Worm (Caenorhabditis elegans) whole organism, L2 larva: ENCODE data around the gene ptp-4A2.

Source experiments
- C34F6.9 ChIP-seq: fragments of 150-350 bp; optimal IDR thresholded peaks from 2 replicates; lab custom pipeline; 2014; ENCODE audit warnings: missing biosample characterization, missing genetic modification characterization
- F13H6.1 ChIP-seq: sonication (generic microtip); optimal IDR thresholded peaks from 2 replicates; lab custom pipeline; 2016; ENCODE audit warnings: missing genetic modification characterization, missing compliant biosample characterization
- Y55F3AM.14 ChIP-seq: fragments of 200-800 bp; sonication (Bioruptor generic); optimal IDR thresholded peaks from 2 replicates; lab custom pipeline; 2018; ENCODE audit warnings: mild to moderate bottlenecking, missing genetic modification characterization, missing compliant biosample characterization
- ZK546.5 ChIP-seq: sonication (generic microtip); optimal IDR thresholded peaks from 2 replicates; lab custom pipeline; 2017; ENCODE audit warnings: missing biosample characterization, missing genetic modification characterization
- alr-1 ChIP-seq: fragments of 150-350 bp; optimal IDR thresholded peaks from 2 replicates; lab custom pipeline; 2014; ENCODE audit warnings: missing biosample characterization, missing genetic modification characterization
- ama-1 ChIP-seq: fragments of 150-350 bp; optimal IDR thresholded peaks from 2 replicates; lab custom pipeline; 2018; ENCODE audit warnings: inconsistent platforms
- blmp-1 ChIP-seq: sonication (generic microtip); optimal IDR thresholded peaks from 2 replicates; lab custom pipeline; 2017; ENCODE audit warnings: missing genetic modification characterization, mild to moderate bottlenecking, missing compliant biosample characterization, antibody characterized with exemption, moderate library complexity; ENCODE audit not compliant: insufficient read depth
- ceh-16 ChIP-seq: fragments of 150-350 bp; optimal IDR thresholded peaks from 2 replicates; lab custom pipeline; 2014; ENCODE audit warnings: missing biosample characterization, missing genetic modification characterization
- ceh-82 ChIP-seq: fragments of 150-350 bp; optimal IDR thresholded peaks from 2 replicates; lab custom pipeline; 2014; ENCODE audit warnings: missing biosample characterization, missing genetic modification characterization
- crh-2 ChIP-seq: sonication (generic microtip); optimal IDR thresholded peaks from 2 replicates; lab custom pipeline; 2017; ENCODE audit warnings: missing biosample characterization, missing genetic modification characterization
- egl-27 ChIP-seq: sonication (generic microtip); optimal IDR thresholded peaks from 3 replicates; lab custom pipeline; 2017; ENCODE audit warnings: missing biosample characterization, missing genetic modification reagents, missing genetic modification characterization
- elt-1 ChIP-seq: fragments of 150-350 bp; optimal IDR thresholded peaks from 2 replicates; lab custom pipeline; 2014; ENCODE audit warnings: missing biosample characterization, missing genetic modification characterization
- fos-1 ChIP-seq: fragments of 150-350 bp; optimal IDR thresholded peaks from 2 replicates; lab custom pipeline; 2014; ENCODE audit warnings: missing biosample characterization, missing genetic modification characterization
- gmeb-1 ChIP-seq: fragments of 150-350 bp; optimal IDR thresholded peaks from 2 replicates; lab custom pipeline; 2014; ENCODE audit warnings: missing biosample characterization, missing genetic modification characterization
- lin-11 ChIP-seq: fragments of 150-350 bp; sonication (generic microtip); optimal IDR thresholded peaks from 2 replicates; lab custom pipeline; 2014; ENCODE audit warnings: missing biosample characterization, missing genetic modification characterization, inconsistent platforms, mixed read lengths
- lin-13 ChIP-seq: fragments of 150-350 bp; optimal IDR thresholded peaks from 2 replicates; lab custom pipeline; 2014; ENCODE audit warnings: missing biosample characterization, missing genetic modification reagents, missing genetic modification characterization
- lin-39 ChIP-seq: fragments of 150-350 bp; optimal IDR thresholded peaks from 2 replicates; lab custom pipeline; 2014; ENCODE audit warnings: missing biosample characterization, missing genetic modification reagents, missing genetic modification characterization
- lsy-2 ChIP-seq, 2 experiments: fragments of 150-350 bp in 1 of 2; sonication (generic microtip) in 1 of 2; optimal IDR thresholded peaks; 2 replicates each; lab custom pipeline; 2014 to 2017; ENCODE audit warnings: missing biosample characterization in 2 of 2, missing genetic modification characterization in 2 of 2
- mab-5 ChIP-seq: fragments of 150-350 bp; optimal IDR thresholded peaks from 2 replicates; lab custom pipeline; 2014; ENCODE audit warnings: missing biosample characterization, missing genetic modification characterization
- mbf-1 ChIP-seq: sonication (generic microtip); optimal IDR thresholded peaks from 2 replicates; lab custom pipeline; 2017; ENCODE audit warnings: missing biosample characterization, missing genetic modification characterization
- mdl-1 ChIP-seq, 2 experiments: fragments of 150-350 bp in 1 of 2; sonication (generic microtip) in 1 of 2; optimal IDR thresholded peaks; 2 replicates each; lab custom pipeline; 2017; ENCODE audit warnings: missing biosample characterization in 2 of 2, missing genetic modification characterization in 2 of 2
- nhr-129 ChIP-seq: fragments of 150-350 bp; optimal IDR thresholded peaks from 2 replicates; lab custom pipeline; 2014; ENCODE audit warnings: missing biosample characterization, missing genetic modification characterization
- nhr-21 ChIP-seq: fragments of 150-350 bp; optimal IDR thresholded peaks from 2 replicates; lab custom pipeline; 2014; ENCODE audit warnings: missing biosample characterization, missing genetic modification characterization
- nhr-23 ChIP-seq: fragments of 150-350 bp; optimal IDR thresholded peaks from 2 replicates; lab custom pipeline; 2014; ENCODE audit warnings: missing biosample characterization, missing genetic modification reagents, missing genetic modification characterization
- nhr-237 ChIP-seq: fragments of 150-350 bp; optimal IDR thresholded peaks from 2 replicates; lab custom pipeline; 2014; ENCODE audit warnings: missing biosample characterization, missing genetic modification characterization
- nhr-25 ChIP-seq: fragments of 150-350 bp; sonication (generic microtip); optimal IDR thresholded peaks from 3 replicates; lab custom pipeline; 2014; ENCODE audit warnings: missing biosample characterization, missing genetic modification characterization
- nhr-6 ChIP-seq: fragments of 150-350 bp; optimal IDR thresholded peaks from 2 replicates; lab custom pipeline; 2014; ENCODE audit warnings: missing biosample characterization, missing genetic modification characterization
- nhr-77 ChIP-seq: fragments of 150-350 bp; optimal IDR thresholded peaks from 2 replicates; lab custom pipeline; 2014; ENCODE audit warnings: missing biosample characterization, missing genetic modification characterization
- sem-4 ChIP-seq: fragments of 150-350 bp; optimal IDR thresholded peaks from 2 replicates; lab custom pipeline; 2014; ENCODE audit warnings: missing biosample characterization, missing genetic modification reagents, missing genetic modification characterization
- skn-1 ChIP-seq: sonication (generic microtip); optimal IDR thresholded peaks from 2 replicates; lab custom pipeline; 2017; ENCODE audit warnings: missing biosample characterization, missing genetic modification characterization
- sma-3 ChIP-seq: sonication (generic microtip); optimal IDR thresholded peaks from 2 replicates; lab custom pipeline; 2016; ENCODE audit warnings: missing genetic modification reagents, missing genetic modification characterization, missing compliant biosample characterization
- sma-9 ChIP-seq, 2 experiments: fragments of 150-350 bp in 1 of 2; sonication (generic microtip) in 1 of 2; optimal IDR thresholded peaks; 2 replicates each; lab custom pipeline; 2014 to 2016; ENCODE audit warnings: missing genetic modification characterization in 2 of 2, mild to moderate bottlenecking in 1 of 2, missing biosample characterization in 1 of 2, missing compliant biosample characterization in 1 of 2, missing genetic modification reagents in 1 of 2, moderate library complexity in 1 of 2
- snpc-4 ChIP-seq: fragments of 150-350 bp; optimal IDR thresholded peaks from 2 replicates; lab custom pipeline; 2014; ENCODE audit warnings: missing biosample characterization, missing genetic modification characterization
- unc-39 ChIP-seq: fragments of 150-350 bp; optimal IDR thresholded peaks from 2 replicates; lab custom pipeline; 2014; ENCODE audit warnings: missing biosample characterization, missing genetic modification characterization
- unc-55 ChIP-seq: fragments of 150-350 bp; sonication (generic microtip); optimal IDR thresholded peaks from 3 replicates; lab custom pipeline; 2014; ENCODE audit warnings: missing biosample characterization, missing genetic modification reagents, missing genetic modification characterization
- unc-62 ChIP-seq: fragments of 150-350 bp; optimal IDR thresholded peaks from 2 replicates; lab custom pipeline; 2014; ENCODE audit warnings: missing biosample characterization, missing genetic modification reagents, missing genetic modification characterization
- zag-1 ChIP-seq: fragments of 150-350 bp; optimal IDR thresholded peaks from 2 replicates; lab custom pipeline; 2014; ENCODE audit warnings: missing biosample characterization, missing genetic modification characterization
- ztf-4 ChIP-seq: fragments of 150-350 bp; optimal IDR thresholded peaks from 2 replicates; lab custom pipeline; 2014; ENCODE audit warnings: missing biosample characterization, missing genetic modification characterization

ptp-4A2 gene

ce11 chrX:3973534-3973933 is 30.4 kb upstream of the ptp-4A2 start, which contains the start of gene C16B8.4:
Gene C16B8.4 (minus strand): TSS chrX:3973634.
- TF ChIP-seq unc-62 (GFP tag; lab: Kevin White, UChicago), result no peak
- TF ChIP-seq sma-9 (GFP tag; optimal IDR thresholded peaks at IDR 0.05; lab: Kevin White, UChicago), result no peak
- no peak for TF ChIP-seq sma-9 (tag; optimal IDR thresholded peaks at IDR 0.05; lab: Kevin White, UChicago)
- no peak for TF ChIP-seq mbf-1 (tag; lab: Kevin White, UChicago)
- no peak for TF ChIP-seq lin-39 (tag; lab: Kevin White, UChicago)
- no peak for TF ChIP-seq ZK546.5 (tag; lab: Kevin White, UChicago)
- TF ChIP-seq fos-1 (tag; lab: Kevin White, UChicago), result no peak
- no peak for TF ChIP-seq skn-1 (tag; lab: Kevin White, UChicago)
- no peak for TF ChIP-seq nhr-23 (tag; lab: Kevin White, UChicago)
- TF ChIP-seq ama-1 (lab: Kevin White, UChicago), result no peak
- no peak for TF ChIP-seq unc-39 (tag; lab: Kevin White, UChicago)
- no peak for TF ChIP-seq lsy-2 (tag; optimal IDR thresholded peaks at IDR 0.05; lab: Kevin White, UChicago)
- no peak for TF ChIP-seq elt-1 (tag; lab: Kevin White, UChicago)
- no peak for TF ChIP-seq snpc-4
- TF ChIP-seq nhr-21 (tag; lab: Kevin White, UChicago), result no peak

ce11 chrX:3970786-3971185 is 27.7 kb upstream of the ptp-4A2 start:
- no peak for TF ChIP-seq alr-1
- TF ChIP-seq lin-13 (GFP tag; lab: Kevin White, UChicago), result no peak
- no peak for TF ChIP-seq crh-2 (tag; lab: Kevin White, UChicago)
- no peak for TF ChIP-seq unc-39 (tag; lab: Kevin White, UChicago)
- no peak for TF ChIP-seq nhr-21 (tag; lab: Kevin White, UChicago)
- no peak for TF ChIP-seq nhr-237 (tag; lab: Kevin White, UChicago)
- no peak for TF ChIP-seq blmp-1 (tag; lab: Kevin White, UChicago)
- TF ChIP-seq nhr-77 (tag; lab: Kevin White, UChicago), result no peak
- no peak for TF ChIP-seq lin-11 (tag; lab: Kevin White, UChicago)
- TF ChIP-seq ceh-16 (tag; lab: Kevin White, UChicago), result no peak
- no peak for TF ChIP-seq sma-3 (GFP tag; lab: Kevin White, UChicago)
- TF ChIP-seq ceh-82 (tag; lab: Kevin White, UChicago), result no peak
- no peak for TF ChIP-seq sem-4
- TF ChIP-seq ztf-4 (tag; lab: Kevin White, UChicago), result no peak

ce11 chrX:3969980-3970403 is 26.9 kb upstream of the ptp-4A2 start:
- no peak for TF ChIP-seq unc-62 (GFP tag; lab: Kevin White, UChicago)
- TF ChIP-seq fos-1 (tag; lab: Kevin White, UChicago), result peak; percentile 70
- peak; percentile 68 for TF ChIP-seq F13H6.1 (tag; lab: Kevin White, UChicago)
- TF ChIP-seq blmp-1 (tag; lab: Kevin White, UChicago), result no peak
- TF ChIP-seq unc-39 (tag; lab: Kevin White, UChicago), result no peak
- TF ChIP-seq gmeb-1 (tag; lab: Kevin White, UChicago), result peak; percentile 67
- TF ChIP-seq nhr-237 (tag; lab: Kevin White, UChicago), result no peak
- peak; percentile 47 for TF ChIP-seq C34F6.9
- TF ChIP-seq ceh-82 (tag; lab: Kevin White, UChicago), result no peak
- peak; percentile 59 for TF ChIP-seq unc-55 (GFP tag; lab: Kevin White, UChicago)
- peak; percentile 67 for TF ChIP-seq mab-5 (tag; lab: Kevin White, UChicago)
- no peak for TF ChIP-seq Y55F3AM.14
- peak; percentile 37 for TF ChIP-seq zag-1 (tag; lab: Kevin White, UChicago)
- TF ChIP-seq alr-1, result no peak
- peak; percentile 48 for TF ChIP-seq nhr-21 (tag; lab: Kevin White, UChicago)
- TF ChIP-seq nhr-6 (tag; lab: Kevin White, UChicago), result no peak
- TF ChIP-seq sma-9 (GFP tag; optimal IDR thresholded peaks at IDR 0.05; lab: Kevin White, UChicago), result peak; percentile 72
- TF ChIP-seq sma-9 (tag; optimal IDR thresholded peaks at IDR 0.05; lab: Kevin White, UChicago), result no peak
- TF ChIP-seq crh-2 (tag; lab: Kevin White, UChicago), result peak; percentile 84
- TF ChIP-seq egl-27 (tag; lab: Kevin White, UChicago), result peak; percentile 59
- no peak for TF ChIP-seq skn-1 (tag; lab: Kevin White, UChicago)
- peak in 1 of 2 experiments; percentile 69 for TF ChIP-seq lsy-2 (tag; optimal IDR thresholded peaks at IDR 0.05; lab: Kevin White, UChicago)
- TF ChIP-seq sem-4, result no peak
- TF ChIP-seq lin-11 (tag; lab: Kevin White, UChicago), result peak; percentile 68
- peak; percentile 76 for TF ChIP-seq sma-3 (GFP tag; lab: Kevin White, UChicago)
- TF ChIP-seq mdl-1 (tag; optimal IDR thresholded peaks at IDR 0.05; lab: Kevin White, UChicago), result peak in 1 of 2 experiments; percentile 44
- no peak for TF ChIP-seq nhr-23 (tag; lab: Kevin White, UChicago)
- peak; percentile 67 for TF ChIP-seq lin-13 (GFP tag; lab: Kevin White, UChicago)
- peak; percentile 89 for TF ChIP-seq nhr-129
- TF ChIP-seq nhr-25 (tag; lab: Kevin White, UChicago), result no peak
- TF ChIP-seq, all 48 proteins: peak for 17
